Fruit fly (Drosophila melanogaster): ENCODE measurements around the gene rudhira.

rudhira gene

dm6 chrX:11875146-11875830, 58.6 kb downstream of the rudhira start:
- peak; percentile 3 for TF ChIP-seq CG17801 (GFP tag; optimal IDR thresholded peaks at IDR 0.05; ENCODE audit: partially characterized antibody)

- TF ChIP-seq CG17801 (GFP tag; optimal IDR thresholded peaks at IDR 0.05; ENCODE audit: partially characterized antibody) = no peak
These were observed 60.5 kb downstream of the rudhira start, which contains the start of gene CG10352 for dm6 chrX:11877165-11877564. Gene CG10352 (minus strand): TSS chrX:11877168.

DNA sequence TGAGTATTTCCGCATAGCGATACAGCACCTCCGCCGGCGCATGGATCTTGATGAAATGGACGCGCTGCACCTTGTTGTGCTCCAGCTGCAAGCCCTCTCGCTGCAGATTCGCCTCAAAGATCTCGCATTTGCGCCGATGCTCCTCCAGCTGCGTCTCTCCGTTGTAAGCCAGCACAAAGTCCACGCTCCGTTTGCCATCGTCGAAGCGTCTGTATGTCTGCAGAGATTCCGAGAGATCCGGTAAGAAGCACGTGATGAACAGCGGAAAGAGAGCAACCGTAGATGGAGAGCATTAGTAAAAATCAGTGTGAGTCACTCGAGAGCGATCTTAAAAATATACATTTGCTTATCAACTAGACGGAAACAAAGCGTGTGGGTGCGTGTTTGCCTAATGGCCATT, 65.0 kb downstream of the rudhira start:
- no peak for TF ChIP-seq CG17801 (GFP tag; optimal IDR thresholded peaks at IDR 0.05; ENCODE audit: partially characterized antibody)

- TF ChIP-seq CG17801 (GFP tag; optimal IDR thresholded peaks at IDR 0.05; ENCODE audit: partially characterized antibody) = peak; percentile 13
These were observed 65.7 kb downstream of the rudhira start for dm6 chrX:11882447-11882846.

- TF ChIP-seq CG17801 (GFP tag; optimal IDR thresholded peaks at IDR 0.05; ENCODE audit: partially characterized antibody) = no peak
These were observed 67.4 kb downstream of the rudhira start for dm6 chrX:11884134-11884533.

DNA sequence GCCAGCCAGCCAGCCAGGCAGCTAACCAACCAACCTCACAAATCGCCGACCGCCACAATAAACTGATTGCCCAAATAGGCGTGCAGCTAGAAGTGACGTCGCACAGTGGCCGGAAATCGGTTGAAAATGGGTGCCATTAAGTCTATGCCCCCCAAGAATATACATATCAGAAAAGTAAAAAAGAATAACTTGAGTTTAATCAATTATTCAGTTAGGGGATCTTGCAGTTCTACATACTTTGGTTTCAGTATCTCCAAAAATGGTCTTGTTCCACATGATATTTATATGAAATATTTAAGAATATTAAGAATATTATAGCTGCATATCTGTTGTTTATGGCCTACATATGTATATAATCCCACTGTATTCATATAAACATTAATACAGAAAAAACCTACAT, 68.7 kb downstream of the rudhira start:
- TF ChIP-seq CG17801 (GFP tag; optimal IDR thresholded peaks at IDR 0.05; ENCODE audit: partially characterized antibody) = no peak

DNA sequence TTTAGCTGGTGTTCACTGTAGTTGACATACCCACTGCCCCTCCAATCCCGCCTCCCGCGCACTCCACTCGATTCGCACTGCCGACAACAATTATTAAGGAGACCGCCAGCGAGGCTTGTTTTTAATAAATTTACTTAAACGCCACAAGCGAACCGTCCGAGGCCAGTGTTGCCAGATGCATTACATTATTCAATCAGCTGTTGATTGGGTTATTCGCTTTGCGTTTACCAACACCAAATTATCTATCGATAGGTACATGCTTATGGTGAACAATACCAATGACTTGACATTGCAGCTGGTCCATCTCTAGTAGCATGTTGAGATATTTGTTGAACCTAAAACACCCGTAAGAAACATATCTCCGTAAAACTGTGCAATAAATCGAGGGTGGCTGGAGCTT, 70.3 kb downstream of the rudhira start, which contains the start of the genes CG10353 and SelG:
Gene CG10353, minus strand, starts transcription at position 187 of the 400 bp plus-strand sequence.
Gene SelG, plus strand, starts transcription at position 309 of the 400 bp plus-strand sequence.
- TF ChIP-seq CG17801 (GFP tag; optimal IDR thresholded peaks at IDR 0.05; ENCODE audit: partially characterized antibody) = peak; percentile 71

Measured in ovary, adult (tissue).